Fruit fly (Drosophila melanogaster) whole organism: ENCODE data around the gene CG7368.

ENCODE experiments used
- Dll ChIP-seq: fragments of >200 bp; optimal IDR thresholded peaks from 2 replicates; lab custom pipeline; 2017
- EcR ChIP-seq, 2 experiments: fragments of >200 bp; optimal IDR thresholded peaks; 2 replicates each; lab custom pipeline; 2017; ENCODE audit warnings: missing biosample characterization in 2 of 2, missing genetic modification characterization in 2 of 2, missing genetic modification reagents in 2 of 2
- pan ChIP-seq: fragments of >200 bp; optimal IDR thresholded peaks from 2 replicates; lab custom pipeline; 2017
- psq ChIP-seq: fragments of >200 bp; optimal IDR thresholded peaks from 2 replicates; lab custom pipeline; 2017
- usp ChIP-seq: fragments of >200 bp; optimal IDR thresholded peaks from 2 replicates; lab custom pipeline; 2017; ENCODE audit warnings: missing biosample characterization, missing genetic modification characterization, mixed read lengths

- TF ChIP-seq usp (GFP tag; lab: Kevin White, UChicago): no peak
- no peak for TF ChIP-seq EcR (GFP tag; optimal IDR thresholded peaks at IDR 0.05; lab: Kevin White, UChicago)
- TF ChIP-seq pan (lab: Kevin White, UChicago): no peak
- TF ChIP-seq psq (lab: Kevin White, UChicago): no peak
- TF ChIP-seq Dll (lab: Kevin White, UChicago): no peak
Observed at dm6 chr3L:11554796-11555195, 42.2 kb upstream of the CG7368 start.
